Worm (Caenorhabditis elegans): ENCODE measurements around the gene plc-1.

DNA sequence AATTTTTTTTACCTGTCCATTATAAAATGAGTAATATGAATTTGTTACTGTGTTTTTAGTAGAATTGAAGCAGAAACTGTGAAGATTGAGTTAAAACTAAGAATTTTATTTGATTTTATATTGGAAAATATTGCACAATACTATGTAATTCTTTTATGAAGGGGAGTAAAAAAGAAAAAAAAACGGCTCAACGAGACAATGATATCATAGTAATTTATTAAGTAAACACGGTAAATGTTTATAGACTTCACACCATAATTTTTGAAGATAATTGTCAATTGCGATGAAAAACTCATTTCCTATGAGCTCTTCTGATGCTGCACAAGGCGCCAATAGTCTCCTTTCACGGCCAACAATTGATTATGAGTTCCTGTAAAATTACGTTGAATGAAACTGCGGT lies 20.8 kb upstream of the plc-1 start, which contains the start of gene pgp-5:
- TF ChIP-seq W03F9.2 (tag; optimal IDR thresholded peaks at IDR 0.05) (no peak), him-1 (tag; optimal IDR thresholded peaks at IDR 0.05) (no peak), dao-5 (tag; optimal IDR thresholded peaks at IDR 0.05) (no peak)
